Worm (Caenorhabditis elegans): ENCODE results near the gene C18A11.1.
A peak's percentile ranks its signal among the peaks of the same experiment; 100 is the strongest.

C18A11.1 gene

DNA sequence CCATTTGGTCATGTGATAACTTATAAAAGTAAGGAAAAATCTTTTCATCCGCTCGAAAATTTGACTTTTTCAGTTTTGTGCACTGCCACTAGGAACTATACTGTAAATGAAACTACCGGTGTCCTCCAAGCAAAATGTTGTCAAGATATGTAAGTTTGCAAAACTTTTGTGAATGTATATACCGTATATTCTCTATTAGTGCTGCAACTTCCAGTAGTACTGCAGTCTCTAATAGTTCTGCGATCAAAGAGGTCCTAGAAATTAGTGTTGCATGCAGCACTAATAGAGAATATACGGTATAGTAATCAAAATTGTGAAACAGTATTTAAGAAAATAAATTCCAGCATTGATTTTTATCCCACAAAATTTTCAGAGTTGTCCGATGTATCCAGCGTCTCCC, 39.1 kb upstream of the C18A11.1 start:
- no peak for TF ChIP-seq flt-1 (GFP tag; IDR thresholded peaks at IDR 0.05)
- TF ChIP-seq tra-4 (tag; optimal IDR thresholded peaks at IDR 0.05), result no peak
- TF ChIP-seq ama-1 (optimal IDR thresholded peaks at IDR 0.05), result no peak
- no peak for TF ChIP-seq B0310.2 (tag; optimal IDR thresholded peaks at IDR 0.05)
- TF ChIP-seq hmbx-1 (tag; optimal IDR thresholded peaks at IDR 0.05), result no peak
- TF ChIP-seq F13C5.2 (tag; optimal IDR thresholded peaks at IDR 0.05), result no peak
- TF ChIP-seq ets-7 (tag; optimal IDR thresholded peaks at IDR 0.05), result no peak
- TF ChIP-seq ceh-13 (GFP tag; optimal IDR thresholded peaks at IDR 0.05), result no peak
- no peak for TF ChIP-seq hnd-1 (tag; optimal IDR thresholded peaks at IDR 0.05)
- no peak for TF ChIP-seq scrt-1 (GFP tag; IDR thresholded peaks at IDR 0.05)
- TF ChIP-seq pes-1 (GFP tag; IDR thresholded peaks at IDR 0.05), result no peak
- TF ChIP-seq ceh-36 (tag; optimal IDR thresholded peaks at IDR 0.05), result no peak
- TF ChIP-seq tbx-37 (GFP tag; conservative IDR thresholded peaks at IDR 0.05), result no peak
- no peak for TF ChIP-seq tbx-11 (GFP tag; IDR thresholded peaks at IDR 0.05)
- no peak for TF ChIP-seq hmg-4 (GFP tag; optimal IDR thresholded peaks at IDR 0.05)
- TF ChIP-seq sea-1 (GFP tag; conservative IDR thresholded peaks at IDR 0.05), result no peak
- TF ChIP-seq aly-1 (tag; optimal IDR thresholded peaks at IDR 0.05), result no peak

- TF ChIP-seq aly-1 (tag; optimal IDR thresholded peaks at IDR 0.05) (peak; percentile 84), tbx-37 (GFP tag; conservative IDR thresholded peaks at IDR 0.05) (no peak), hnd-1 (tag; optimal IDR thresholded peaks at IDR 0.05) (peak; percentile 22), F13C5.2 (tag; optimal IDR thresholded peaks at IDR 0.05) (peak; percentile 81), sea-1 (GFP tag; conservative IDR thresholded peaks at IDR 0.05) (peak; percentile 73), pes-1 (GFP tag; IDR thresholded peaks at IDR 0.05) (peak; percentile 82), ets-7 (tag; optimal IDR thresholded peaks at IDR 0.05) (no peak), B0310.2 (tag; optimal IDR thresholded peaks at IDR 0.05) (peak; percentile 40), hmbx-1 (tag; optimal IDR thresholded peaks at IDR 0.05) (no peak), tra-4 (tag; optimal IDR thresholded peaks at IDR 0.05) (no peak), tbx-11 (GFP tag; IDR thresholded peaks at IDR 0.05) (peak; percentile 67), hmg-4 (GFP tag; optimal IDR thresholded peaks at IDR 0.05) (peak; percentile 78), ceh-13 (GFP tag; optimal IDR thresholded peaks at IDR 0.05) (peak; percentile 48), scrt-1 (GFP tag; IDR thresholded peaks at IDR 0.05) (peak; percentile 54; the same call in 1 of the 2 replicates), ceh-36 (tag; optimal IDR thresholded peaks at IDR 0.05) (peak; percentile 52), ama-1 (optimal IDR thresholded peaks at IDR 0.05) (no peak), flt-1 (GFP tag; IDR thresholded peaks at IDR 0.05) (peak; percentile 79)
Observed at ce11 chrX:8036219-8036883, 32.8 kb upstream of the C18A11.1 start.

DNA sequence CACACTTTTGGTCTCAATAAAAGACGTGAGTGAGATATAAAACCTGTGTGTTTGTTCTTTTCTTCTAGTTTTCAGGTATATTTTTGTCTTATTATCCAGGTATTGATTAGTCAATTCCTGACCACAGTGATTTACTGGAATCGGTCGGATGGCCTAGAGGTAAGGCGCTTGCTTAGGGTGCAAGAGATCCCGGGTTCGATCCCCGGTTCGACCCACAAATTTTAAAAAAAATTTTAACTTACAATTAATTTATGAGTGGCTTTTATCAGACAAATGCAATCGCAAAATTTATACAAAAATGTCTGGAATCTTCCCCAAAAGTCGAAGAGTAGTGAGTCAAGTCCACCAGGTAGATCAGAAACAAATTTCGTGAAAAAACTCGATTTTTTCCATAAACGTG, 31.8 kb upstream of the C18A11.1 start:
- TF ChIP-seq ceh-13 (GFP tag; optimal IDR thresholded peaks at IDR 0.05) (no peak), tbx-11 (GFP tag; IDR thresholded peaks at IDR 0.05) (no peak), tbx-37 (GFP tag; conservative IDR thresholded peaks at IDR 0.05) (no peak), pes-1 (GFP tag; IDR thresholded peaks at IDR 0.05) (no peak)

DNA sequence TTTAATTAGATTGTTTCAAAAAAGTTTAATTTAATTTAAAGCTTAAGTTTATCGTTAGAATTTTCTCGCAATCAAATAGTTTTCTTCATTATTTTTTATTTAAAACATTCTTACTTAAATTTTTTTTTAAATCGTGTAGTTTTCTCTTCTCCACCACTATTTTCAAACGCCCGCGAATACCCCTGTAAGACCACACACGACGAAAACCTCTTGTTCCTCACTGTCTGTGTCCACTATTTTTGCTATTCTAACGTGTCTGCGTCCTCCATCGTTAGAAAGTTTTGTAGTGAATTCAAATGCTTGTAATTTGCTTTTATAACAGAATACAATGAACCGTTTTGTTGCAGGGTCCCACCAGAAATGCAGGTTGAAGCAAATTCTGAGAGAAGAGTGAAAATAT, 28.2 kb upstream of the C18A11.1 start, which contains the start of gene xol-1:
xol-1 (plus strand) TSS at position 347 of the 400 bp plus-strand sequence.
- TF ChIP-seq tbx-11 (GFP tag; IDR thresholded peaks at IDR 0.05) (no peak), aly-1 (tag; optimal IDR thresholded peaks at IDR 0.05) (no peak), sea-1 (GFP tag; conservative IDR thresholded peaks at IDR 0.05) (no peak), ama-1 (optimal IDR thresholded peaks at IDR 0.05) (no peak)

DNA sequence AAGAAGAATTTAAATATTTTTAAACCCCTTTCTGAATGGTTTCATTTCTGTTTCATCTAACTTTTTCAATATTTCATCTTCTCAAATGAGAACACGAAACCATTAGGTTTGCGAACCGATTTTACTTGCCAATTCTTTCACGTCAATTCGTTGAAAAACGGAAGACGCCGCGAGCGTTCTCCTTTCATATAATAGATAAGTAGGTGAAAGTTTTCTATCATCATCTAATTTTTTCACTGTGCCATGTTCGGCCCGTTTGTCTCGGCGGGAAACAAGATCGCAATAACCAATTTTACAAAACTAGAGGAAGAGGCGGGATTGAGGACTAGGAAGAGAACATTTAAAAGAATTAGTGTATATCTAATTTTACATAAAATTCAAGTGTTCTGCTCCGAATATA, 24.0 kb upstream of the C18A11.1 start, which contains the start of gene C18A11.4:
C18A11.4 (plus strand) TSS at position 367 of the 400 bp plus-strand sequence.
- TF ChIP-seq flt-1 (GFP tag; IDR thresholded peaks at IDR 0.05), result no peak
- TF ChIP-seq ceh-13 (GFP tag; optimal IDR thresholded peaks at IDR 0.05), result no peak
- no peak for TF ChIP-seq ceh-36 (tag; optimal IDR thresholded peaks at IDR 0.05)

DNA sequence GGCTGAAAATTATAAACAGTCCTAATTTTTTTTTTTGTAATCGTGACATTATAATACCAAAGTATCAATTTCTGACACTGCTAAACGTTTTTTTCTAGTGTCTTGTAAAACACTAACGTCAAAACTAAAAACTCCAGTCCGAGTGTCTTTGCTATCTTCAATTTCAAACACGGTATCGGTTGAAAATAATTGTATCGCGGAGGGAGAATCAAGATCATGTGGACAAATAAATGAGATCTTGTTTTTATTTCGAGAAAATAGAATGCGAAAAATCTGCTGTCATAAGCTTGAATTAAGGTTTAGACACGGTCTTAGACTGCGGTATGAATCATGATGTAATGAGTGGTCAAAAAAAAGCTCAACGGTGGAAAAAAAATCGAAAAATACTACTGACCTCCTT, 20.5 kb upstream of the C18A11.1 start:
- TF ChIP-seq flt-1 (GFP tag; IDR thresholded peaks at IDR 0.05) (no peak), F13C5.2 (tag; optimal IDR thresholded peaks at IDR 0.05) (no peak), ama-1 (optimal IDR thresholded peaks at IDR 0.05) (no peak), tra-4 (tag; optimal IDR thresholded peaks at IDR 0.05) (no peak), pes-1 (GFP tag; IDR thresholded peaks at IDR 0.05) (no peak), ceh-13 (GFP tag; optimal IDR thresholded peaks at IDR 0.05) (no peak), B0310.2 (tag; optimal IDR thresholded peaks at IDR 0.05) (no peak), hmg-4 (GFP tag; optimal IDR thresholded peaks at IDR 0.05) (no peak), sea-1 (GFP tag; conservative IDR thresholded peaks at IDR 0.05) (no peak), tbx-37 (GFP tag; conservative IDR thresholded peaks at IDR 0.05) (no peak), ceh-36 (tag; optimal IDR thresholded peaks at IDR 0.05) (no peak), aly-1 (tag; optimal IDR thresholded peaks at IDR 0.05) (no peak), hnd-1 (tag; optimal IDR thresholded peaks at IDR 0.05) (no peak), ets-7 (tag; optimal IDR thresholded peaks at IDR 0.05) (no peak), hmbx-1 (tag; optimal IDR thresholded peaks at IDR 0.05) (no peak)

ce11 chrX:8052055-8052454, 17.1 kb upstream of the C18A11.1 start:
- TF ChIP-seq F13C5.2 (tag; optimal IDR thresholded peaks at IDR 0.05) (no peak), tra-4 (tag; optimal IDR thresholded peaks at IDR 0.05) (no peak), hmbx-1 (tag; optimal IDR thresholded peaks at IDR 0.05) (no peak), ceh-36 (tag; optimal IDR thresholded peaks at IDR 0.05) (no peak), ama-1 (optimal IDR thresholded peaks at IDR 0.05) (no peak), scrt-1 (GFP tag; IDR thresholded peaks at IDR 0.05) (no peak), ets-7 (tag; optimal IDR thresholded peaks at IDR 0.05) (no peak), hnd-1 (tag; optimal IDR thresholded peaks at IDR 0.05) (no peak), pes-1 (GFP tag; IDR thresholded peaks at IDR 0.05) (no peak)

DNA sequence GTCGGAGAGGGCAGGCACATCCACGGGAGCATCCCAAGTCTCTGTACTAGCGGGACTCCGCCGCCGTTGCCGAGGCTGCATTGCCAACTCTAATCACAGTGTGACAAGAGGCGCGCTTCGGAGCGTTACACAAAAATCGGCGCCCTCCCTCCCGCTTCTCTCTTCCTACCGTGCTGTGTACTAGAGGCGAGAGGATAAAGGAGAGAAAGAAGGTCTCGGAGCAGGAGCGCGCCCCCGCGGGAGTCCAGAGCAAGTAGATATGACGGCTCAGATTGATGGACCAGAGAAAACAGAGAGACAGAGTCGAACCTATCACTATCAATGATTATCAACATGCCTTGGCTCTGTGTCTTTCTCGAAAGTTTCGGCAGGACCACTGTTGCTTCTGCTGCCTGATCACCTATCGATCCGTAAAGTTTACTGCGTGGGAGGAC, 16.1 kb upstream of the C18A11.1 start:
- no peak for TF ChIP-seq pes-1 (GFP tag; IDR thresholded peaks at IDR 0.05)
- no peak for TF ChIP-seq hmg-4 (GFP tag; optimal IDR thresholded peaks at IDR 0.05)
- no peak for TF ChIP-seq hnd-1 (tag; optimal IDR thresholded peaks at IDR 0.05)
- TF ChIP-seq ets-7 (tag; optimal IDR thresholded peaks at IDR 0.05), result no peak
